Fruit fly (Drosophila melanogaster) whole organism, wandering third instar larva: Measurements from ENCODE around the gene CG33493.

Experiments
- CG32264 ChIP-seq: fragments of 200-800 bp; sonication (Bioruptor generic); optimal IDR thresholded peaks from 2 replicates; lab custom pipeline; 2016; ENCODE audit warnings: missing biosample characterization, missing genetic modification characterization
- fru ChIP-seq: fragments of 200-800 bp; sonication (Bioruptor generic); optimal IDR thresholded peaks from 3 replicates; lab custom pipeline; 2016; ENCODE audit warnings: missing biosample characterization, mild to moderate bottlenecking, missing genetic modification characterization
- sv ChIP-seq: fragments of 200-800 bp; sonication (Bioruptor generic); optimal IDR thresholded peaks from 3 replicates; lab custom pipeline; 2016; ENCODE audit warnings: missing biosample characterization, missing genetic modification characterization

DNA sequence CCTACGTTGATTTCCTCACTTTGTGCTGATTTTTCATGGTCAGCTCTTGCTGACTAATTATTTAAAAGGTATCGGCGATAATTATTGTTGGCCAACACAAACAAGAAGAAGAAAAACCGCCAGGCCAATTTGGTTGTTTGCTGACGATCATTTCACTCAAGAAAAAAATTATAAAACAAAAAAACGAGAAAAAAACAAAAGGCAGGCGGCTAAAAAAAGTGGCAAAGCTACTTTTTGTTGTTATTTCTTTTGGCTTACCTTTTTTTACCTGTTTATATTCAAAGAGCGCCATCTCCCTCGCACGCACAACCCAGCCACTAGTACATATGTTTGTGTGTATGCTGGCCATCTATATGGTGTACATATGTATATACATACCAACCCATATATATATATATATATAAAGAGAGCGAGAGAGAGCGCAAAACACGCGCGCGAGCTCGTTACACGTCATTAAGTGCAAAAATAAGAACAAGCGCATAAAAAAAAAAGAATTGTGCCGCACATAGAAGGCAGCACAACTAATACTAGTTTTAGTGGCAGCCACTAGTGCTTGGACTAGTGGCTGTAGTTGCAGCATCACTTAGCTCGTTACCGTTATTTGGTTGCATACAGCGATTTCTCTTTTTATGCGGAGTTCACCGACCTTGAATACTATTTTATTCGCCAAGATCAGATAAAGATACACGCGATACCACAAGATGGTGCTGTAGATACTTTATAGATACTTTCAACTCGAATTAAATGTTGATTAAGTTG, 17.2 kb downstream of the CG33493 start:
- TF ChIP-seq CG32264 (no peak), sv (GFP tag; lab: Kevin White, UChicago) (no peak), fru (GFP tag; lab: Kevin White, UChicago) (no peak)
